Worm (Caenorhabditis elegans): Measurements from ENCODE around the gene nhr-177.
A peak's percentile ranks its signal among the peaks of the same experiment; 100 is the strongest.

The nhr-177 gene

ce11 chrV:1593799-1594420 lies 16.2 kb upstream of the nhr-177 start, which contains the start of gene F16B4.4:
Gene F16B4.4 (plus strand): TSS chrV:1594019.
- no peak for TF ChIP-seq sea-1 (GFP tag; conservative IDR thresholded peaks at IDR 0.05)
- TF ChIP-seq tbx-11 (GFP tag; IDR thresholded peaks at IDR 0.05) = no peak
- TF ChIP-seq hnd-1 (tag; optimal IDR thresholded peaks at IDR 0.05) = no peak
- TF ChIP-seq tra-4 (tag; optimal IDR thresholded peaks at IDR 0.05) = no peak
- no peak for TF ChIP-seq scrt-1 (GFP tag; IDR thresholded peaks at IDR 0.05)
- no peak for TF ChIP-seq tbx-37 (GFP tag; conservative IDR thresholded peaks at IDR 0.05)
- TF ChIP-seq hmbx-1 (tag; optimal IDR thresholded peaks at IDR 0.05) = no peak
- TF ChIP-seq B0310.2 (tag; optimal IDR thresholded peaks at IDR 0.05) = no peak
- no peak for TF ChIP-seq flt-1 (GFP tag; IDR thresholded peaks at IDR 0.05)
- TF ChIP-seq F13C5.2 (tag; optimal IDR thresholded peaks at IDR 0.05) = no peak
- no peak for TF ChIP-seq pes-1 (GFP tag; IDR thresholded peaks at IDR 0.05)

- TF ChIP-seq ama-1 (optimal IDR thresholded peaks at IDR 0.05) = no peak
- TF ChIP-seq sea-1 (GFP tag; conservative IDR thresholded peaks at IDR 0.05) = no peak
Measured at ce11 chrV:1594554-1595092, 15.4 kb upstream of the nhr-177 start.

ce11 chrV:1599088-1599487 lies 11.0 kb upstream of the nhr-177 start:
- TF ChIP-seq pes-1 (GFP tag; IDR thresholded peaks at IDR 0.05) (peak; percentile 66), sea-1 (GFP tag; conservative IDR thresholded peaks at IDR 0.05) (peak; percentile 63; the same call in 1 of the 2 replicates)

ce11 chrV:1600561-1601088 lies 9.4 kb upstream of the nhr-177 start, which contains the start of gene F16B4.2:
Gene F16B4.2 (plus strand): TSS chrV:1601038.
- TF ChIP-seq tra-4 (tag; optimal IDR thresholded peaks at IDR 0.05) = no peak
- TF ChIP-seq aly-1 (tag; optimal IDR thresholded peaks at IDR 0.05) = no peak
- TF ChIP-seq B0310.2 (tag; optimal IDR thresholded peaks at IDR 0.05) = no peak
- no peak for TF ChIP-seq tbx-37 (GFP tag; conservative IDR thresholded peaks at IDR 0.05)
- TF ChIP-seq hmbx-1 (tag; optimal IDR thresholded peaks at IDR 0.05) = no peak
- TF ChIP-seq ceh-13 (GFP tag; optimal IDR thresholded peaks at IDR 0.05) = no peak
- no peak for TF ChIP-seq F13C5.2 (tag; optimal IDR thresholded peaks at IDR 0.05)
- no peak for TF ChIP-seq tbx-11 (GFP tag; IDR thresholded peaks at IDR 0.05)
- no peak for TF ChIP-seq flt-1 (GFP tag; IDR thresholded peaks at IDR 0.05)
- no peak for TF ChIP-seq ama-1 (optimal IDR thresholded peaks at IDR 0.05)
- no peak for TF ChIP-seq hnd-1 (tag; optimal IDR thresholded peaks at IDR 0.05)

ce11 chrV:1607790-1608189 lies 2.3 kb upstream of the nhr-177 start, which contains the start of gene nhr-178:
Gene nhr-178 (minus strand): TSS chrV:1607953.
- TF ChIP-seq hmg-4 (GFP tag; optimal IDR thresholded peaks at IDR 0.05) (no peak), ceh-13 (GFP tag; optimal IDR thresholded peaks at IDR 0.05) (no peak), scrt-1 (GFP tag; IDR thresholded peaks at IDR 0.05) (no peak), flt-1 (GFP tag; IDR thresholded peaks at IDR 0.05) (no peak), ets-7 (tag; optimal IDR thresholded peaks at IDR 0.05) (no peak), aly-1 (tag; optimal IDR thresholded peaks at IDR 0.05) (no peak), hnd-1 (tag; optimal IDR thresholded peaks at IDR 0.05) (no peak), sea-1 (GFP tag; conservative IDR thresholded peaks at IDR 0.05) (no peak), F13C5.2 (tag; optimal IDR thresholded peaks at IDR 0.05) (no peak), tbx-37 (GFP tag; conservative IDR thresholded peaks at IDR 0.05) (no peak), ceh-36 (tag; optimal IDR thresholded peaks at IDR 0.05) (no peak), ama-1 (optimal IDR thresholded peaks at IDR 0.05) (no peak), hmbx-1 (tag; optimal IDR thresholded peaks at IDR 0.05) (no peak), pes-1 (GFP tag; IDR thresholded peaks at IDR 0.05) (no peak), B0310.2 (tag; optimal IDR thresholded peaks at IDR 0.05) (no peak), tbx-11 (GFP tag; IDR thresholded peaks at IDR 0.05) (no peak), tra-4 (tag; optimal IDR thresholded peaks at IDR 0.05) (no peak)

- TF ChIP-seq tbx-11 (GFP tag; IDR thresholded peaks at IDR 0.05) (no peak), pes-1 (GFP tag; IDR thresholded peaks at IDR 0.05) (no peak), F13C5.2 (tag; optimal IDR thresholded peaks at IDR 0.05) (no peak), hnd-1 (tag; optimal IDR thresholded peaks at IDR 0.05) (no peak), sea-1 (GFP tag; conservative IDR thresholded peaks at IDR 0.05) (no peak), ets-7 (tag; optimal IDR thresholded peaks at IDR 0.05) (no peak), ceh-13 (GFP tag; optimal IDR thresholded peaks at IDR 0.05) (no peak), tra-4 (tag; optimal IDR thresholded peaks at IDR 0.05) (no peak), flt-1 (GFP tag; IDR thresholded peaks at IDR 0.05) (no peak), hmbx-1 (tag; optimal IDR thresholded peaks at IDR 0.05) (no peak), hmg-4 (GFP tag; optimal IDR thresholded peaks at IDR 0.05) (no peak), ceh-36 (tag; optimal IDR thresholded peaks at IDR 0.05) (no peak), aly-1 (tag; optimal IDR thresholded peaks at IDR 0.05) (no peak), B0310.2 (tag; optimal IDR thresholded peaks at IDR 0.05) (no peak), tbx-37 (GFP tag; conservative IDR thresholded peaks at IDR 0.05) (no peak), scrt-1 (GFP tag; IDR thresholded peaks at IDR 0.05) (no peak), ama-1 (optimal IDR thresholded peaks at IDR 0.05) (no peak)
Measured at ce11 chrV:1611570-1611969, 1.5 kb downstream of the nhr-177 start.

- TF ChIP-seq tbx-37 (GFP tag; conservative IDR thresholded peaks at IDR 0.05) (no peak), sea-1 (GFP tag; conservative IDR thresholded peaks at IDR 0.05) (no peak), F13C5.2 (tag; optimal IDR thresholded peaks at IDR 0.05) (no peak), ama-1 (optimal IDR thresholded peaks at IDR 0.05) (no peak), B0310.2 (tag; optimal IDR thresholded peaks at IDR 0.05) (no peak), pes-1 (GFP tag; IDR thresholded peaks at IDR 0.05) (no peak), hmg-4 (GFP tag; optimal IDR thresholded peaks at IDR 0.05) (no peak)
Measured at ce11 chrV:1614726-1615125, 4.7 kb downstream of the nhr-177 start, which contains the start of gene srbc-41. Gene srbc-41 (minus strand): TSS chrV:1614826.

- TF ChIP-seq hnd-1 (tag; optimal IDR thresholded peaks at IDR 0.05) (no peak), F13C5.2 (tag; optimal IDR thresholded peaks at IDR 0.05) (no peak), ceh-13 (GFP tag; optimal IDR thresholded peaks at IDR 0.05) (no peak), aly-1 (tag; optimal IDR thresholded peaks at IDR 0.05) (no peak), scrt-1 (GFP tag; IDR thresholded peaks at IDR 0.05) (no peak), tbx-11 (GFP tag; IDR thresholded peaks at IDR 0.05) (no peak), sea-1 (GFP tag; conservative IDR thresholded peaks at IDR 0.05) (no peak), hmg-4 (GFP tag; optimal IDR thresholded peaks at IDR 0.05) (no peak), flt-1 (GFP tag; IDR thresholded peaks at IDR 0.05) (no peak), pes-1 (GFP tag; IDR thresholded peaks at IDR 0.05) (no peak), tbx-37 (GFP tag; conservative IDR thresholded peaks at IDR 0.05) (no peak), ama-1 (optimal IDR thresholded peaks at IDR 0.05) (no peak), B0310.2 (tag; optimal IDR thresholded peaks at IDR 0.05) (no peak), tra-4 (tag; optimal IDR thresholded peaks at IDR 0.05) (no peak), hmbx-1 (tag; optimal IDR thresholded peaks at IDR 0.05) (no peak), ets-7 (tag; optimal IDR thresholded peaks at IDR 0.05) (no peak)
Measured at ce11 chrV:1618760-1619159, 8.7 kb downstream of the nhr-177 start, which contains the start of gene nhr-179. Gene nhr-179 (minus strand): TSS chrV:1618860.
